Fruit fly (Drosophila melanogaster) whole organism, embryonic: Measurements from ENCODE around the gene pod1.

Experiments used
- Ada2b ChIP-seq: fragments of 200-800 bp; sonication (Bioruptor generic); IDR thresholded peaks from 2 replicates; pipeline ENCODE4 v1.3.6; 2022; ENCODE audit warnings: missing biosample characterization, missing genetic modification characterization
- Adf1 ChIP-seq: fragments of 200-800 bp; sonication (Bioruptor generic); IDR thresholded peaks from 2 replicates; pipeline ENCODE4 v1.3.6; 2022; ENCODE audit warnings: missing biosample characterization, missing genetic modification characterization
- Antp ChIP-seq: fragments of 200-800 bp; sonication (Bioruptor generic); optimal IDR thresholded peaks from 3 replicates; lab custom pipeline; 2016; ENCODE audit warnings: missing biosample characterization, missing genetic modification characterization
- Atf3 ChIP-seq: fragments of 200-800 bp; sonication (Bioruptor generic); optimal IDR thresholded peaks from 3 replicates; lab custom pipeline; 2016; ENCODE audit warnings: missing biosample characterization, missing genetic modification characterization
- CG10209 ChIP-seq: fragments of 200-800 bp; sonication (Bioruptor generic); optimal IDR thresholded peaks from 3 replicates; lab custom pipeline; 2017; ENCODE audit warnings: missing biosample characterization, mild to moderate bottlenecking, missing genetic modification characterization, missing genetic modification reagents
- CG10366 ChIP-seq: fragments of 200-800 bp; sonication (Bioruptor generic); IDR thresholded peaks from 2 replicates; pipeline ENCODE4 v1.3.6; 2022; ENCODE audit warnings: missing biosample characterization, missing genetic modification characterization
- CG10543 ChIP-seq: fragments of 200-800 bp; sonication (Bioruptor generic); optimal IDR thresholded peaks from 3 replicates; lab custom pipeline; 2017; ENCODE audit warnings: missing biosample characterization, mild to moderate bottlenecking, missing genetic modification characterization, moderate library complexity
- CG11398 ChIP-seq: fragments of 200-800 bp; sonication (Bioruptor generic); optimal IDR thresholded peaks from 2 replicates; lab custom pipeline; 2016; ENCODE audit warnings: missing biosample characterization, missing genetic modification characterization
- CG15269 ChIP-seq: fragments of 200-800 bp; sonication (Bioruptor generic); optimal IDR thresholded peaks from 2 replicates; lab custom pipeline; 2018; ENCODE audit warnings: missing biosample characterization, mild to moderate bottlenecking, missing genetic modification characterization, moderate library complexity
- CG1602 ChIP-seq: fragments of 200-800 bp; sonication (Bioruptor generic); optimal IDR thresholded peaks from 3 replicates; lab custom pipeline; 2016; ENCODE audit warnings: missing biosample characterization, missing genetic modification characterization
- CG1603 ChIP-seq: fragments of 200-800 bp; sonication (Bioruptor generic); optimal IDR thresholded peaks from 2 replicates; lab custom pipeline; 2019; ENCODE audit warnings: missing biosample characterization, mild to moderate bottlenecking, missing genetic modification characterization, moderate library complexity
- CG2116 ChIP-seq: fragments of 200-800 bp; sonication (Bioruptor generic); optimal IDR thresholded peaks from 3 replicates; lab custom pipeline; 2018; ENCODE audit warnings: missing biosample characterization, mild to moderate bottlenecking, missing genetic modification characterization
- CG30403 ChIP-seq: fragments of 200-800 bp; sonication (Bioruptor generic); optimal IDR thresholded peaks from 3 replicates; lab custom pipeline; 2016; ENCODE audit warnings: missing biosample characterization, missing genetic modification characterization
- CG3163 ChIP-seq: fragments of 200-800 bp; sonication (Bioruptor generic); optimal IDR thresholded peaks from 3 replicates; lab custom pipeline; 2016; ENCODE audit warnings: missing biosample characterization, missing genetic modification characterization
- CG33557 ChIP-seq: fragments of 200-800 bp; sonication (Bioruptor generic); optimal IDR thresholded peaks from 2 replicates; lab custom pipeline; 2019; ENCODE audit warnings: missing biosample characterization, mild to moderate bottlenecking, missing genetic modification characterization, moderate library complexity
- CG4328 ChIP-seq: fragments of 200-800 bp; sonication (Bioruptor generic); optimal IDR thresholded peaks from 3 replicates; lab custom pipeline; 2017; ENCODE audit warnings: missing biosample characterization, missing genetic modification reagents, missing genetic modification characterization
- CG6254 ChIP-seq: fragments of 200-800 bp; sonication (Bioruptor generic); optimal IDR thresholded peaks from 3 replicates; lab custom pipeline; 2017; ENCODE audit warnings: mild to moderate bottlenecking, missing biosample characterization, missing genetic modification reagents, missing genetic modification characterization
- CG6654 ChIP-seq: fragments of 200-800 bp; sonication (Bioruptor generic); optimal IDR thresholded peaks from 2 replicates; lab custom pipeline; 2017; ENCODE audit warnings: missing biosample characterization, mild to moderate bottlenecking, missing genetic modification characterization
- CG6765 ChIP-seq: fragments of 200-800 bp; sonication (Bioruptor generic); optimal IDR thresholded peaks from 3 replicates; lab custom pipeline; 2017; ENCODE audit warnings: missing biosample characterization, mild to moderate bottlenecking, missing genetic modification characterization
- Camta ChIP-seq: fragments of 200-800 bp; sonication (Bioruptor generic); optimal IDR thresholded peaks from 2 replicates; lab custom pipeline; 2016; ENCODE audit warnings: missing biosample characterization, missing genetic modification characterization
- Dad ChIP-seq: fragments of 200-800 bp; sonication (Bioruptor generic); optimal IDR thresholded peaks from 3 replicates; lab custom pipeline; 2016; ENCODE audit warnings: missing biosample characterization, missing genetic modification characterization
- Dip2 ChIP-seq: fragments of 200-800 bp; sonication (Bioruptor generic); IDR thresholded peaks from 2 replicates; pipeline ENCODE4 v1.3.6; 2022; ENCODE audit warnings: missing biosample characterization, missing genetic modification characterization
- Dip3 ChIP-seq: fragments of 200-800 bp; sonication (Bioruptor generic); optimal IDR thresholded peaks from 3 replicates; lab custom pipeline; 2016; ENCODE audit warnings: missing biosample characterization, missing genetic modification characterization
- Doc3 ChIP-seq: fragments of 200-800 bp; sonication (Bioruptor generic); IDR thresholded peaks from 3 replicates; pipeline ENCODE4 v1.3.6; 2022; ENCODE audit warnings: missing biosample characterization, missing genetic modification characterization; ENCODE audit not compliant: partially characterized antibody
- Elba2 ChIP-seq: fragments of 200-800 bp; sonication (Bioruptor generic); optimal IDR thresholded peaks from 3 replicates; lab custom pipeline; 2016; ENCODE audit warnings: missing biosample characterization, missing genetic modification characterization
- MTF-1 ChIP-seq: fragments of 200-800 bp; sonication (Bioruptor generic); optimal IDR thresholded peaks from 2 replicates; lab custom pipeline; 2018; ENCODE audit warnings: missing biosample characterization, mild to moderate bottlenecking, missing genetic modification characterization, borderline replicate concordance
- Med ChIP-seq: fragments of 200-800 bp; sonication (Bioruptor generic); peaks from one replicate; lab custom pipeline; 2016; ENCODE audit warnings: missing biosample characterization, missing genetic modification characterization, mild to moderate bottlenecking, inconsistent platforms, moderate library complexity
- Meics ChIP-seq: fragments of 200-800 bp; sonication (Bioruptor generic); optimal IDR thresholded peaks from 2 replicates; lab custom pipeline; 2017; ENCODE audit warnings: missing biosample characterization, mild to moderate bottlenecking, missing genetic modification characterization
- NC2α ChIP-seq: fragments of 200-800 bp; sonication (Bioruptor generic); optimal IDR thresholded peaks from 2 replicates; lab custom pipeline; 2016; ENCODE audit warnings: missing biosample characterization, missing genetic modification characterization
- Opbp ChIP-seq: fragments of 200-800 bp; sonication (Bioruptor generic); IDR thresholded peaks from 3 replicates; pipeline ENCODE4 v1.3.6; 2022; ENCODE audit warnings: missing biosample characterization, missing genetic modification characterization; ENCODE audit not compliant: partially characterized antibody
- PHDP ChIP-seq: fragments of 200-800 bp; sonication (Bioruptor generic); optimal IDR thresholded peaks from 3 replicates; lab custom pipeline; 2018; ENCODE audit warnings: missing biosample characterization, mild to moderate bottlenecking, missing genetic modification characterization, moderate library complexity
- Ravus ChIP-seq: fragments of 200-800 bp; sonication (Bioruptor generic); IDR thresholded peaks from 2 replicates; pipeline ENCODE4 v1.3.6; 2022; ENCODE audit warnings: missing biosample characterization, missing genetic modification characterization
- Six4 ChIP-seq: fragments of 200-800 bp; sonication (Bioruptor generic); optimal IDR thresholded peaks from 2 replicates; lab custom pipeline; 2016; ENCODE audit warnings: missing biosample characterization, missing genetic modification characterization
- Sox100B ChIP-seq: fragments of 200-800 bp; sonication (Bioruptor generic); optimal IDR thresholded peaks from 3 replicates; lab custom pipeline; 2018; ENCODE audit warnings: missing biosample characterization, mild to moderate bottlenecking, missing genetic modification characterization
- Sox102F ChIP-seq: fragments of 200-800 bp; sonication (Bioruptor generic); optimal IDR thresholded peaks from 2 replicates; lab custom pipeline; 2018; ENCODE audit warnings: missing biosample characterization, mild to moderate bottlenecking, missing genetic modification characterization, moderate library complexity
- TFAM ChIP-seq: fragments of 200-800 bp; sonication (Bioruptor generic); optimal IDR thresholded peaks from 2 replicates; lab custom pipeline; 2017; ENCODE audit warnings: missing biosample characterization, missing genetic modification characterization, inconsistent platforms
- az2 ChIP-seq: fragments of 200-800 bp; sonication (Bioruptor generic); optimal IDR thresholded peaks from 3 replicates; lab custom pipeline; 2016; ENCODE audit warnings: missing biosample characterization, missing genetic modification characterization
- bab2 ChIP-seq: fragments of 200-800 bp; sonication (Bioruptor generic); optimal IDR thresholded peaks from 2 replicates; lab custom pipeline; 2016; ENCODE audit warnings: missing biosample characterization, missing genetic modification characterization
- bbx ChIP-seq: fragments of 200-800 bp; sonication (Bioruptor generic); IDR thresholded peaks from 2 replicates; pipeline ENCODE4 v1.3.6; 2022; ENCODE audit warnings: missing biosample characterization, missing genetic modification characterization; ENCODE audit not compliant: partially characterized antibody
- bigmax ChIP-seq: fragments of 200-800 bp; sonication (Bioruptor generic); optimal IDR thresholded peaks from 2 replicates; lab custom pipeline; 2018; ENCODE audit warnings: missing biosample characterization, mild to moderate bottlenecking, missing genetic modification characterization
- br ChIP-seq: fragments of >200 bp; optimal IDR thresholded peaks from 2 replicates; lab custom pipeline; 2017
- danr ChIP-seq: fragments of 200-800 bp; sonication (Bioruptor generic); IDR thresholded peaks from 2 replicates; pipeline ENCODE4 v1.3.6; 2022; ENCODE audit warnings: missing biosample characterization, missing genetic modification characterization
- gt ChIP-seq: fragments of 200-800 bp; sonication (Bioruptor generic); IDR thresholded peaks from 2 replicates; pipeline ENCODE4 v1.3.6; 2022; ENCODE audit warnings: missing biosample characterization, missing genetic modification characterization
- knrl ChIP-seq: fragments of 200-800 bp; sonication (Bioruptor generic); IDR thresholded peaks from 3 replicates; pipeline ENCODE4 v1.3.6; 2022; ENCODE audit warnings: missing biosample characterization, missing genetic modification characterization; ENCODE audit not compliant: partially characterized antibody
- lab ChIP-seq: fragments of 200-800 bp; sonication (Bioruptor generic); optimal IDR thresholded peaks from 3 replicates; lab custom pipeline; 2017; ENCODE audit warnings: missing biosample characterization, missing genetic modification characterization, mild to moderate bottlenecking, moderate library complexity, missing genetic modification reagents
- nau ChIP-seq: fragments of 200-800 bp; sonication (Bioruptor generic); optimal IDR thresholded peaks from 3 replicates; lab custom pipeline; 2017; ENCODE audit warnings: missing biosample characterization, mild to moderate bottlenecking, missing genetic modification characterization, missing genetic modification reagents
- schlank ChIP-seq: fragments of 200-800 bp; sonication (Bioruptor generic); optimal IDR thresholded peaks from 2 replicates; lab custom pipeline; 2018; ENCODE audit warnings: missing biosample characterization, mild to moderate bottlenecking, missing genetic modification characterization
- seq ChIP-seq: fragments of 200-800 bp; sonication (Bioruptor generic); IDR thresholded peaks from 2 replicates; pipeline ENCODE4 v1.3.6; 2022; ENCODE audit warnings: missing biosample characterization, missing genetic modification characterization
- sna ChIP-seq: fragments of 200-800 bp; sonication (Bioruptor generic); IDR thresholded peaks from 2 replicates; pipeline ENCODE4 v1.3.6; 2022; ENCODE audit warnings: missing biosample characterization, missing genetic modification characterization; ENCODE audit not compliant: partially characterized antibody
- stwl ChIP-seq: fragments of 200-800 bp; sonication (Bioruptor generic); optimal IDR thresholded peaks from 3 replicates; lab custom pipeline; 2018; ENCODE audit warnings: missing biosample characterization, mild to moderate bottlenecking, missing genetic modification characterization, moderate library complexity
- unpg ChIP-seq: fragments of 200-800 bp; sonication (Bioruptor generic); optimal IDR thresholded peaks from 3 replicates; lab custom pipeline; 2018; ENCODE audit warnings: missing biosample characterization, mild to moderate bottlenecking, missing genetic modification characterization, moderate library complexity

Gene pod1

dm6 chrX:6793390-6793789 is 10.1 kb upstream of the pod1 start (continued):
- peak; percentile 10; the same call in 1 of the 2 replicates for TF ChIP-seq danr
- peak; percentile 42 for TF ChIP-seq CG11398 (GFP tag; lab: Kevin White, UChicago)
- no peak for TF ChIP-seq bbx (GFP tag; lab: Robert Waterston, UW)
- peak; percentile 69 for TF ChIP-seq Antp
- TF ChIP-seq Opbp (GFP tag; lab: Robert Waterston, UW), result no peak
- peak; percentile 44 for TF ChIP-seq Dad (GFP tag; lab: Kevin White, UChicago)
- TF ChIP-seq CG10543 (GFP tag; lab: Kevin White, UChicago), result no peak
- TF ChIP-seq bab2 (GFP tag; lab: Kevin White, UChicago), result peak; percentile 79
- no peak for TF ChIP-seq MTF-1
- TF ChIP-seq CG6765 (GFP tag; lab: Kevin White, UChicago), result no peak
- TF ChIP-seq az2, result peak; percentile 57
- peak; percentile 94 for TF ChIP-seq Med (GFP tag; lab: Kevin White, UChicago)
- no peak for TF ChIP-seq Dip2 (GFP tag; lab: Robert Waterston, UW)
- TF ChIP-seq stwl (tag; lab: Kevin White, UChicago), result no peak
- peak; percentile 68 for TF ChIP-seq seq (GFP tag; lab: Robert Waterston, UW)
- TF ChIP-seq CG33557 (GFP tag; lab: Kevin White, UChicago), result no peak
- no peak for TF ChIP-seq bigmax (GFP tag; lab: Kevin White, UChicago)
- TF ChIP-seq Camta, result peak; percentile 51
- TF ChIP-seq unpg, result peak; percentile 79
- TF ChIP-seq Elba2 (GFP tag; lab: Kevin White, UChicago), result no peak
- TF ChIP-seq CG30403 (GFP tag; lab: Kevin White, UChicago), result peak; percentile 75
- no peak for TF ChIP-seq CG4328 (GFP tag; lab: Kevin White, UChicago)
- peak; percentile 81 for TF ChIP-seq CG1603 (tag; lab: Kevin White, UChicago)
- peak; percentile 78 for TF ChIP-seq CG10366 (GFP tag; lab: Robert Waterston, UW)
- TF ChIP-seq Sox100B, result peak; percentile 23
- peak; percentile 36 for TF ChIP-seq Six4 (GFP tag; lab: Kevin White, UChicago)
- peak; percentile 36; the same call in 1 of the 2 replicates for TF ChIP-seq Adf1 (GFP tag; lab: Robert Waterston, UW)
- TF ChIP-seq br (lab: Kevin White, UChicago), result no peak
- TF ChIP-seq CG6254 (GFP tag; lab: Kevin White, UChicago), result no peak
- TF ChIP-seq Sox102F (GFP tag; lab: Kevin White, UChicago), result peak; percentile 83
- TF ChIP-seq lab, result peak; percentile 78
- no peak for TF ChIP-seq CG2116 (GFP tag; lab: Kevin White, UChicago)
- TF ChIP-seq gt (GFP tag; lab: Robert Waterston, UW), result no peak
- TF ChIP-seq Ada2b, result peak; percentile 79
- TF ChIP-seq NC2α (GFP tag; lab: Kevin White, UChicago), result peak; percentile 4
- TF ChIP-seq PHDP, result peak; percentile 68
- peak; percentile 25 for TF ChIP-seq CG1602 (GFP tag; lab: Kevin White, UChicago)
- TF ChIP-seq nau (GFP tag; lab: Kevin White, UChicago), result no peak
- no peak for TF ChIP-seq sna (GFP tag; lab: Robert Waterston, UW)
- TF ChIP-seq Doc3 (GFP tag; lab: Robert Waterston, UW), result no peak
- TF ChIP-seq Atf3, result no peak
- peak; percentile 14 for TF ChIP-seq Ravus (GFP tag; lab: Robert Waterston, UW)
- TF ChIP-seq CG6654 (GFP tag; lab: Kevin White, UChicago), result peak; percentile 28
- peak; percentile 56 for TF ChIP-seq Dip3 (GFP tag; lab: Kevin White, UChicago)
- peak; percentile 53 for TF ChIP-seq CG3163 (GFP tag; lab: Kevin White, UChicago)
- TF ChIP-seq CG10209, result peak; percentile 59
- peak; percentile 75 for TF ChIP-seq Meics (GFP tag; lab: Kevin White, UChicago)
- TF ChIP-seq CG15269 (tag; lab: Kevin White, UChicago), result peak; percentile 81
- TF ChIP-seq knrl (GFP tag; lab: Robert Waterston, UW), result no peak
- peak; percentile 68 for TF ChIP-seq schlank (tag; lab: Kevin White, UChicago)
- TF ChIP-seq TFAM (GFP tag; lab: Kevin White, UChicago), result no peak
